Fruit fly (Drosophila melanogaster) whole organism, embryonic: ENCODE data around the gene Rpp30.
A peak's percentile ranks its signal among the peaks of the same experiment; 100 is the strongest.

ENCODE experiments used
- BEAF-32 ChIP-seq: fragments of 200-800 bp; sonication (Bioruptor generic); optimal IDR thresholded peaks from 3 replicates; lab custom pipeline; 2017; ENCODE audit warnings: missing biosample characterization, missing genetic modification characterization, mild to moderate bottlenecking, moderate library complexity, missing genetic modification reagents
- CG10147 ChIP-seq: fragments of 200-800 bp; sonication (Bioruptor generic); optimal IDR thresholded peaks from 2 replicates; lab custom pipeline; 2019; ENCODE audit warnings: missing biosample characterization, mild to moderate bottlenecking, missing genetic modification characterization, moderate library complexity
- CG10209 ChIP-seq: fragments of 200-800 bp; sonication (Bioruptor generic); optimal IDR thresholded peaks from 3 replicates; lab custom pipeline; 2017; ENCODE audit warnings: missing biosample characterization, mild to moderate bottlenecking, missing genetic modification characterization, missing genetic modification reagents
- CG11560 ChIP-seq: fragments of 200-800 bp; sonication (Bioruptor generic); IDR thresholded peaks from 3 replicates; pipeline ENCODE4 v1.3.6; 2022; ENCODE audit warnings: missing biosample characterization, missing genetic modification characterization
- CG11723 ChIP-seq: fragments of 200-800 bp; sonication (Bioruptor generic); optimal IDR thresholded peaks from 2 replicates; lab custom pipeline; 2017; ENCODE audit warnings: missing biosample characterization, mild to moderate bottlenecking, missing genetic modification characterization
- CG12659 ChIP-seq: fragments of 200-800 bp; sonication (Bioruptor generic); optimal IDR thresholded peaks from 3 replicates; lab custom pipeline; 2017; ENCODE audit warnings: mild to moderate bottlenecking, missing biosample characterization, missing genetic modification reagents, missing genetic modification characterization
- CG12942 ChIP-seq: fragments of 200-800 bp; sonication (Bioruptor generic); optimal IDR thresholded peaks from 3 replicates; lab custom pipeline; 2016; ENCODE audit warnings: missing biosample characterization, missing genetic modification characterization
- CG13424 ChIP-seq: fragments of 200-800 bp; sonication (Bioruptor generic); optimal IDR thresholded peaks from 2 replicates; lab custom pipeline; 2019; ENCODE audit warnings: missing biosample characterization, mild to moderate bottlenecking, missing genetic modification characterization, moderate library complexity
- CG13894 ChIP-seq: fragments of 200-800 bp; sonication (Bioruptor generic); optimal IDR thresholded peaks from 3 replicates; lab custom pipeline; 2018; ENCODE audit warnings: missing biosample characterization, mild to moderate bottlenecking, missing genetic modification characterization, moderate library complexity
- CG17328 ChIP-seq: fragments of 200-800 bp; sonication (Bioruptor generic); IDR thresholded peaks from 2 replicates; pipeline ENCODE4 v1.3.6; 2022; ENCODE audit warnings: missing biosample characterization, missing genetic modification characterization
- CG1792 ChIP-seq: fragments of 200-800 bp; sonication (Bioruptor generic); optimal IDR thresholded peaks from 2 replicates; lab custom pipeline; 2016; ENCODE audit warnings: missing biosample characterization, missing genetic modification characterization
- CG18599 ChIP-seq: fragments of 200-800 bp; sonication (Bioruptor generic); optimal IDR thresholded peaks from 3 replicates; lab custom pipeline; 2017; ENCODE audit warnings: missing biosample characterization, missing genetic modification characterization, mild to moderate bottlenecking, moderate library complexity, missing genetic modification reagents
- CG2678 ChIP-seq: fragments of 200-800 bp; sonication (Bioruptor generic); optimal IDR thresholded peaks from 3 replicates; lab custom pipeline; 2019; ENCODE audit warnings: missing biosample characterization, mild to moderate bottlenecking, missing genetic modification characterization, moderate library complexity
- CG34224 ChIP-seq: fragments of 200-800 bp; sonication (Bioruptor generic); IDR thresholded peaks from 3 replicates; pipeline ENCODE4 v1.3.6; 2022; ENCODE audit warnings: missing biosample characterization, missing genetic modification characterization; ENCODE audit not compliant: partially characterized antibody
- CG4282 ChIP-seq: fragments of 200-800 bp; sonication (Bioruptor generic); optimal IDR thresholded peaks from 2 replicates; lab custom pipeline; 2016; ENCODE audit warnings: missing biosample characterization, missing genetic modification characterization
- CG6791 ChIP-seq: fragments of 200-800 bp; sonication (Bioruptor generic); IDR thresholded peaks from 3 replicates; pipeline ENCODE4 v1.3.6; 2022; ENCODE audit warnings: missing biosample characterization, missing genetic modification characterization; ENCODE audit not compliant: partially characterized antibody
- CG8089 ChIP-seq: fragments of 200-800 bp; sonication (Bioruptor generic); optimal IDR thresholded peaks from 3 replicates; lab custom pipeline; 2016; ENCODE audit warnings: missing biosample characterization, missing genetic modification characterization
- Chrac-16 ChIP-seq: fragments of 200-800 bp; sonication (Bioruptor generic); optimal IDR thresholded peaks from 3 replicates; lab custom pipeline; 2016; ENCODE audit warnings: missing biosample characterization, missing genetic modification characterization
- E2f2 ChIP-seq: fragments of 200-800 bp; sonication (Bioruptor generic); IDR thresholded peaks from 2 replicates; pipeline ENCODE4 v1.3.6; 2022; ENCODE audit warnings: missing biosample characterization, missing genetic modification characterization
- Hsf ChIP-seq: fragments of 200-800 bp; sonication (Bioruptor generic); optimal IDR thresholded peaks from 3 replicates; lab custom pipeline; 2016; ENCODE audit warnings: missing biosample characterization, missing genetic modification characterization
- Lhr ChIP-seq: fragments of 200-800 bp; sonication (Bioruptor generic); optimal IDR thresholded peaks from 3 replicates; lab custom pipeline; 2017; ENCODE audit warnings: mild to moderate bottlenecking, missing biosample characterization, missing genetic modification reagents, missing genetic modification characterization
- Mes4 ChIP-seq: fragments of 200-800 bp; sonication (Bioruptor generic); optimal IDR thresholded peaks from 2 replicates; lab custom pipeline; 2016; ENCODE audit warnings: missing biosample characterization, missing genetic modification characterization
- NC2β ChIP-seq: fragments of 200-800 bp; sonication (Bioruptor generic); optimal IDR thresholded peaks from 2 replicates; lab custom pipeline; 2016; ENCODE audit warnings: missing biosample characterization, missing genetic modification characterization
- Neu2 ChIP-seq: fragments of 200-800 bp; sonication (Bioruptor generic); optimal IDR thresholded peaks from 3 replicates; lab custom pipeline; 2016; ENCODE audit warnings: missing biosample characterization, missing genetic modification characterization, borderline replicate concordance
- PHDP ChIP-seq: fragments of 200-800 bp; sonication (Bioruptor generic); optimal IDR thresholded peaks from 3 replicates; lab custom pipeline; 2018; ENCODE audit warnings: missing biosample characterization, mild to moderate bottlenecking, missing genetic modification characterization, moderate library complexity
- Rx ChIP-seq: fragments of 200-800 bp; sonication (Bioruptor generic); IDR thresholded peaks from 2 replicates; pipeline ENCODE4 v1.3.6; 2022; ENCODE audit warnings: missing biosample characterization, missing genetic modification characterization
- Sry-δ ChIP-seq: fragments of 200-800 bp; sonication (Bioruptor generic); optimal IDR thresholded peaks from 2 replicates; lab custom pipeline; 2016; ENCODE audit warnings: missing biosample characterization, missing genetic modification characterization
- Stat92E ChIP-seq, 3 experiments: fragments of >200 bp in 2 of 3; fragments of 200-800 bp in 1 of 3; sonication (Bioruptor generic) in 1 of 3; optimal IDR thresholded peaks; 2 replicates each; lab custom pipeline; 2017 to 2019; ENCODE audit warnings: missing biosample characterization in 3 of 3, missing genetic modification characterization in 3 of 3, mild to moderate bottlenecking in 1 of 3, moderate library complexity in 1 of 3
- Tbp ChIP-seq: fragments of >200 bp; optimal IDR thresholded peaks from 2 replicates; lab custom pipeline; 2018; ENCODE audit warnings: missing biosample characterization, missing genetic modification characterization
- ara ChIP-seq: fragments of 200-800 bp; sonication (Bioruptor generic); IDR thresholded peaks from 2 replicates; pipeline ENCODE4 v1.3.6; 2022; ENCODE audit warnings: missing biosample characterization, missing genetic modification characterization
- cas ChIP-seq: fragments of 200-800 bp; sonication (Bioruptor generic); IDR thresholded peaks from 2 replicates; pipeline ENCODE4 v1.3.6; 2022; ENCODE audit warnings: missing biosample characterization, missing genetic modification characterization
- chinmo ChIP-seq: fragments of 200-800 bp; sonication (Bioruptor generic); IDR thresholded peaks from 4 replicates; pipeline ENCODE4 v1.3.6; 2022; ENCODE audit warnings: missing biosample characterization, missing genetic modification characterization; ENCODE audit not compliant: partially characterized antibody
- dm ChIP-seq: fragments of 200-800 bp; sonication (Bioruptor generic); optimal IDR thresholded peaks from 3 replicates; lab custom pipeline; 2016; ENCODE audit warnings: missing biosample characterization, missing genetic modification characterization
- emc ChIP-seq: fragments of 200-800 bp; sonication (Bioruptor generic); optimal IDR thresholded peaks from 2 replicates; lab custom pipeline; 2016; ENCODE audit warnings: missing biosample characterization, missing genetic modification characterization
- hb ChIP-seq: fragments of 200-800 bp; sonication (Bioruptor generic); IDR thresholded peaks from 3 replicates; pipeline ENCODE4 v1.3.6; 2022; ENCODE audit warnings: missing biosample characterization, missing genetic modification characterization; ENCODE audit not compliant: partially characterized antibody
- ind ChIP-seq: fragments of 200-800 bp; sonication (Bioruptor generic); optimal IDR thresholded peaks from 3 replicates; lab custom pipeline; 2016; ENCODE audit warnings: missing biosample characterization, missing genetic modification characterization
- jumu ChIP-seq: fragments of 200-800 bp; sonication (Bioruptor generic); optimal IDR thresholded peaks from 3 replicates; lab custom pipeline; 2016; ENCODE audit warnings: missing biosample characterization, missing genetic modification characterization
- mld ChIP-seq: fragments of 200-800 bp; sonication (Bioruptor generic); IDR thresholded peaks from 3 replicates; pipeline ENCODE4 v1.3.6; 2022; ENCODE audit warnings: missing biosample characterization, missing genetic modification characterization; ENCODE audit not compliant: partially characterized antibody
- p53 ChIP-seq: fragments of 200-800 bp; sonication (Bioruptor generic); optimal IDR thresholded peaks from 2 replicates; lab custom pipeline; 2016; ENCODE audit warnings: missing biosample characterization, missing genetic modification characterization
- pzg ChIP-seq: fragments of 200-800 bp; sonication (Bioruptor generic); optimal IDR thresholded peaks from 3 replicates; lab custom pipeline; 2018; ENCODE audit warnings: missing biosample characterization, mild to moderate bottlenecking, missing genetic modification characterization, moderate library complexity
- sd ChIP-seq: fragments of 200-800 bp; sonication (Bioruptor generic); optimal IDR thresholded peaks from 3 replicates; lab custom pipeline; 2018; ENCODE audit warnings: missing biosample characterization, mild to moderate bottlenecking, missing genetic modification characterization, moderate library complexity
- toy ChIP-seq: fragments of 200-800 bp; sonication (Bioruptor generic); IDR thresholded peaks from 2 replicates; pipeline ENCODE4 v1.3.6; 2022; ENCODE audit warnings: missing biosample characterization, missing genetic modification characterization
- zf30C ChIP-seq: fragments of 200-800 bp; sonication (Bioruptor generic); optimal IDR thresholded peaks from 3 replicates; lab custom pipeline; 2018; ENCODE audit warnings: missing biosample characterization, mild to moderate bottlenecking, missing genetic modification characterization

Gene Rpp30

DNA sequence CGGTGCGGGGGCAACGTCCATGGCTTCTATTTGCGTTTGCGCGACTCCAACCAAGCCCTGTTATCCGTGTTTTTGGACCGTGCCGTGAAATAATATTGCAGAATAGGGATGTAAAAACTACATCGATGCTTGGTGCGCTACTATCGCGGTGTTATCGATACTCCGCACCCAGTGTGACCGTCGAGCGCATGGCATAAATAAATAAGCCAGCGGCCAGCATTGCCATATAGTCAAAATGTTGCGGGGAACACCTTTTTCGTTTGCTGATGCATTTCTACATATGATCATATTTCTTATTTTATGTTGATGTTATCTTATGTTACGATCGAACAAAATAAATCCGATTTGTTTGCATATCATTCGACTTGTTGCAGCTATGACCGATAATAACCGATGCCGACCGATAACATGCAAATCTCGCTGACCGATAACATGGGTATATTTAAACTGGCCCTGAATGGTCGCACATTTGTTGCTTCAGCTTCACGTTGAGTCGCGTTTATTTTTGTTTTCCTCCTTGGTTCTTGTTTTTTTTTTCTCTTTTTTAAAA is 25.0 kb upstream of the Rpp30 start, which contains the start of gene smo (continued):
- TF ChIP-seq chinmo (peak; percentile 83; the same call in 3 of the 4 replicates), p53 (GFP tag; lab: Kevin White, UChicago) (peak; percentile 69), dm (GFP tag; lab: Kevin White, UChicago) (peak; percentile 83), CG12942 (GFP tag; lab: Kevin White, UChicago) (peak; percentile 27), mld (GFP tag; lab: Robert Waterston, UW) (peak; percentile 61; the same call in 2 of the 3 replicates), CG13894 (tag; lab: Kevin White, UChicago) (no peak), E2f2 (peak; percentile 55), ind (GFP tag; lab: Kevin White, UChicago) (peak; percentile 26), CG10147 (GFP tag; lab: Kevin White, UChicago) (peak; percentile 48), CG1792 (GFP tag; lab: Kevin White, UChicago) (no peak), Chrac-16 (peak; percentile 29), ara (no peak), zf30C (GFP tag; lab: Kevin White, UChicago) (no peak), CG13424 (tag; lab: Kevin White, UChicago) (peak; percentile 4), cas (GFP tag; lab: Robert Waterston, UW) (0 out of 2 replicates have a peak, but pooled peaks have one; percentile 14), pzg (peak; percentile 96), BEAF-32 (GFP tag; lab: Kevin White, UChicago) (peak; percentile 97), CG6791 (GFP tag; lab: Robert Waterston, UW) (peak; percentile 81; the same call in 2 of the 3 replicates), CG8089 (GFP tag; lab: Kevin White, UChicago) (peak; percentile 29), jumu (GFP tag; lab: Kevin White, UChicago) (peak; percentile 61), Mes4 (peak; percentile 29), Sry-δ (GFP tag; lab: Kevin White, UChicago) (peak; percentile 98), NC2β (GFP tag; lab: Kevin White, UChicago) (peak; percentile 56), hb (GFP tag; lab: Robert Waterston, UW) (peak; percentile 89), Tbp (GFP tag; lab: Kevin White, UChicago) (no peak), PHDP (peak; percentile 32), CG4282 (GFP tag; lab: Kevin White, UChicago) (no peak), sd (tag; lab: Kevin White, UChicago) (no peak), CG12659 (GFP tag; lab: Kevin White, UChicago) (peak; percentile 88), CG34224 (GFP tag; lab: Robert Waterston, UW) (peak; percentile 80), CG18599 (GFP tag; lab: Kevin White, UChicago) (no peak), Lhr (GFP tag; lab: Kevin White, UChicago) (peak; percentile 65), CG2678 (tag; lab: Kevin White, UChicago) (no peak), Stat92E (GFP tag; optimal IDR thresholded peaks at IDR 0.05; lab: Kevin White, UChicago) (peak in 1 of 3 experiments; percentile 14), emc (GFP tag; lab: Kevin White, UChicago) (no peak), CG10209 (no peak), Hsf (GFP tag; lab: Kevin White, UChicago) (peak; percentile 43), Rx (GFP tag; lab: Robert Waterston, UW) (no peak), toy (GFP tag; lab: Robert Waterston, UW) (no peak), Neu2 (GFP tag; lab: Kevin White, UChicago) (no peak), CG11560 (peak; percentile 21; the same call in 1 of the 3 replicates), CG17328 (GFP tag; lab: Robert Waterston, UW) (no peak), CG11723 (GFP tag; lab: Kevin White, UChicago) (no peak)
